Worm (Caenorhabditis elegans) whole organism, L2 larva: ENCODE data around the gene bus-2.

Experiments used
- R02D3.7 ChIP-seq: fragments of 150-350 bp; optimal IDR thresholded peaks from 2 replicates; lab custom pipeline; 2014; ENCODE audit warnings: missing biosample characterization, missing genetic modification characterization
- alr-1 ChIP-seq: fragments of 150-350 bp; optimal IDR thresholded peaks from 2 replicates; lab custom pipeline; 2014; ENCODE audit warnings: missing biosample characterization, missing genetic modification characterization
- aly-2 ChIP-seq: fragments of 150-350 bp; optimal IDR thresholded peaks from 2 replicates; lab custom pipeline; 2014; ENCODE audit warnings: missing biosample characterization, missing genetic modification characterization
- ceh-82 ChIP-seq: fragments of 150-350 bp; optimal IDR thresholded peaks from 2 replicates; lab custom pipeline; 2014; ENCODE audit warnings: missing biosample characterization, missing genetic modification characterization
- dmd-4 ChIP-seq: sonication (generic microtip); optimal IDR thresholded peaks from 2 replicates; lab custom pipeline; 2017; ENCODE audit warnings: missing biosample characterization, missing genetic modification characterization
- elt-1 ChIP-seq: fragments of 150-350 bp; optimal IDR thresholded peaks from 2 replicates; lab custom pipeline; 2014; ENCODE audit warnings: missing biosample characterization, missing genetic modification characterization
- elt-3 ChIP-seq: sonication (generic microtip); optimal IDR thresholded peaks from 2 replicates; lab custom pipeline; 2017; ENCODE audit warnings: missing biosample characterization, missing genetic modification characterization
- fos-1 ChIP-seq: fragments of 150-350 bp; optimal IDR thresholded peaks from 2 replicates; lab custom pipeline; 2014; ENCODE audit warnings: missing biosample characterization, missing genetic modification characterization
- lin-11 ChIP-seq: fragments of 150-350 bp; sonication (generic microtip); optimal IDR thresholded peaks from 2 replicates; lab custom pipeline; 2014; ENCODE audit warnings: missing biosample characterization, missing genetic modification characterization, inconsistent platforms, mixed read lengths
- lin-39 ChIP-seq: fragments of 150-350 bp; optimal IDR thresholded peaks from 2 replicates; lab custom pipeline; 2014; ENCODE audit warnings: missing biosample characterization, missing genetic modification reagents, missing genetic modification characterization
- mbf-1 ChIP-seq: sonication (generic microtip); optimal IDR thresholded peaks from 2 replicates; lab custom pipeline; 2017; ENCODE audit warnings: missing biosample characterization, missing genetic modification characterization
- mdl-1 ChIP-seq, 2 experiments: fragments of 150-350 bp in 1 of 2; sonication (generic microtip) in 1 of 2; optimal IDR thresholded peaks; 2 replicates each; lab custom pipeline; 2017; ENCODE audit warnings: missing biosample characterization in 2 of 2, missing genetic modification characterization in 2 of 2
- nhr-129 ChIP-seq: fragments of 150-350 bp; optimal IDR thresholded peaks from 2 replicates; lab custom pipeline; 2014; ENCODE audit warnings: missing biosample characterization, missing genetic modification characterization
- nhr-21 ChIP-seq: fragments of 150-350 bp; optimal IDR thresholded peaks from 2 replicates; lab custom pipeline; 2014; ENCODE audit warnings: missing biosample characterization, missing genetic modification characterization
- nhr-25 ChIP-seq: fragments of 150-350 bp; sonication (generic microtip); optimal IDR thresholded peaks from 3 replicates; lab custom pipeline; 2014; ENCODE audit warnings: missing biosample characterization, missing genetic modification characterization
- nhr-6 ChIP-seq: fragments of 150-350 bp; optimal IDR thresholded peaks from 2 replicates; lab custom pipeline; 2014; ENCODE audit warnings: missing biosample characterization, missing genetic modification characterization
- nhr-77 ChIP-seq: fragments of 150-350 bp; optimal IDR thresholded peaks from 2 replicates; lab custom pipeline; 2014; ENCODE audit warnings: missing biosample characterization, missing genetic modification characterization
- skn-1 ChIP-seq: sonication (generic microtip); optimal IDR thresholded peaks from 2 replicates; lab custom pipeline; 2017; ENCODE audit warnings: missing biosample characterization, missing genetic modification characterization
- sma-3 ChIP-seq: sonication (generic microtip); optimal IDR thresholded peaks from 2 replicates; lab custom pipeline; 2016; ENCODE audit warnings: missing genetic modification reagents, missing genetic modification characterization, missing compliant biosample characterization
- unc-62 ChIP-seq: fragments of 150-350 bp; optimal IDR thresholded peaks from 2 replicates; lab custom pipeline; 2014; ENCODE audit warnings: missing biosample characterization, missing genetic modification reagents, missing genetic modification characterization
- zag-1 ChIP-seq: fragments of 150-350 bp; optimal IDR thresholded peaks from 2 replicates; lab custom pipeline; 2014; ENCODE audit warnings: missing biosample characterization, missing genetic modification characterization
- ztf-11 ChIP-seq: sonication (generic microtip); optimal IDR thresholded peaks from 2 replicates; lab custom pipeline; 2017; ENCODE audit warnings: missing biosample characterization, missing genetic modification characterization

Gene bus-2

ce11 chrIV:1745453-1746051, 45.9 kb downstream of the bus-2 start, which contains the start of the genes Y41D4A.6 and Y41D4A.4 (continued):
- no peak for TF ChIP-seq elt-1 (tag; lab: Kevin White, UChicago)
- peak; percentile 90 for TF ChIP-seq sma-3
- no peak for TF ChIP-seq elt-3 (tag; lab: Kevin White, UChicago)
- TF ChIP-seq nhr-129, result peak; percentile 79
- TF ChIP-seq alr-1 (tag; lab: Kevin White, UChicago), result no peak
- peak; percentile 38 for TF ChIP-seq lin-11 (tag; lab: Kevin White, UChicago)
- TF ChIP-seq lin-39 (tag; lab: Kevin White, UChicago), result no peak
- no peak for TF ChIP-seq unc-62 (GFP tag; lab: Kevin White, UChicago)
- TF ChIP-seq R02D3.7 (tag; lab: Kevin White, UChicago), result no peak
- no peak for TF ChIP-seq ztf-11 (tag; lab: Kevin White, UChicago)
- TF ChIP-seq zag-1, result peak; percentile 44
- no peak for TF ChIP-seq nhr-77 (tag; lab: Kevin White, UChicago)
- TF ChIP-seq skn-1 (tag; lab: Kevin White, UChicago), result no peak
- no peak for TF ChIP-seq mbf-1 (tag; lab: Kevin White, UChicago)
- peak; percentile 72 for TF ChIP-seq nhr-25
- TF ChIP-seq dmd-4 (tag; lab: Kevin White, UChicago), result no peak
- TF ChIP-seq ceh-82 (tag; lab: Kevin White, UChicago), result peak; percentile 8
- TF ChIP-seq mdl-1 (tag; optimal IDR thresholded peaks at IDR 0.05; lab: Kevin White, UChicago), result peak in 1 of 2 experiments; percentile 69
- TF ChIP-seq fos-1 (tag; lab: Kevin White, UChicago), result peak; percentile 77
- TF ChIP-seq, all 48 proteins: peak for 24

- TF ChIP-seq nhr-6 (no peak), nhr-21 (tag; lab: Kevin White, UChicago) (no peak), lin-11 (tag; lab: Kevin White, UChicago) (no peak), aly-2 (tag; lab: Kevin White, UChicago) (no peak)
Measured at ce11 chrIV:1751243-1751642, 51.5 kb downstream of the bus-2 start.
